Worm (Caenorhabditis elegans): ENCODE results near the gene K04G11.1.

DNA sequence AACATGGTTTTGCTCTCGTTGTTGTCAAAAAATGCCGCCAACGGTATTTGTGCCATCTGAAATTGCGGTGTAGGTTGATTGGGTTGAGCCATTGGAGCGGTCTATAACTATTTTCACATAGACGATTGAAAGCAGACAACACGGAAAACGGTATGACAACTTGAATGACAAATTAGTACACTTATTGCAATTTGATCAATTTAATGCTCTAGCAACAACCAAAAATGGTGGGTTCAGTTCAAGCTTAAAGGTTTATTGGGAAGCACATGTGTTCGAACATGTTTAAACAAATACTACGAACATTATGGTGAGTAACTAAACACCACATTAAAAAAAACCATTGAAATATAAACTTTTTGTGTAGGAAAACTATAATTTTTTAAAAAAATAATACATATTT is 5.1 kb downstream of the K04G11.1 start, which contains the start of gene sel-7:
- TF ChIP-seq unc-62 (GFP tag; optimal IDR thresholded peaks at IDR 0.05): no peak
- no peak for TF ChIP-seq unc-39 (tag; optimal IDR thresholded peaks at IDR 0.05)
- no peak for TF ChIP-seq nhr-76 (tag; optimal IDR thresholded peaks at IDR 0.05)
- TF ChIP-seq tbx-8 (GFP tag; optimal IDR thresholded peaks at IDR 0.05): no peak
- TF ChIP-seq ztf-11 (tag; optimal IDR thresholded peaks at IDR 0.05): no peak
- TF ChIP-seq sem-2 (GFP tag; optimal IDR thresholded peaks at IDR 0.05): no peak
- no peak for TF ChIP-seq sptf-1 (tag; optimal IDR thresholded peaks at IDR 0.05)
- no peak for TF ChIP-seq nhr-12 (tag; optimal IDR thresholded peaks at IDR 0.05)
- no peak for TF ChIP-seq lin-13 (tag; optimal IDR thresholded peaks at IDR 0.05)
- no peak for TF ChIP-seq ces-1 (GFP tag; optimal IDR thresholded peaks at IDR 0.05)
